Worm (Caenorhabditis elegans) whole organism, L4 larva: ENCODE data around the gene ugt-14.

ENCODE experiments used
- F49E8.2 ChIP-seq: sonication (generic microtip); optimal IDR thresholded peaks from 2 replicates; lab custom pipeline; 2016; ENCODE audit warnings: missing compliant biosample characterization, mild to moderate bottlenecking, missing genetic modification characterization, borderline replicate concordance
- ceh-62 ChIP-seq: sonication (generic microtip); optimal IDR thresholded peaks from 2 replicates; lab custom pipeline; 2017; ENCODE audit warnings: missing biosample characterization, missing genetic modification characterization
- lin-15B ChIP-seq: fragments of 150-350 bp; sonication (generic microtip); optimal IDR thresholded peaks from 3 replicates; lab custom pipeline; 2014; ENCODE audit warnings: missing biosample characterization, missing genetic modification characterization
- madf-5 ChIP-seq, 2 experiments: fragments of 200-800 bp; sonication (Bioruptor generic); IDR thresholded peaks; 2 replicates each; pipeline ENCODE4 v1.3.6; 2022; ENCODE audit warnings: missing compliant biosample characterization in 2 of 2, missing genetic modification characterization in 2 of 2
- mep-1 ChIP-seq: fragments of 150-350 bp; sonication (generic microtip); optimal IDR thresholded peaks from 3 replicates; lab custom pipeline; 2014; ENCODE audit warnings: missing biosample characterization, missing genetic modification characterization
- nhr-6 ChIP-seq: fragments of 150-350 bp; optimal IDR thresholded peaks from 2 replicates; lab custom pipeline; 2014; ENCODE audit warnings: missing biosample characterization, missing genetic modification characterization
- pha-4 ChIP-seq, 2 experiments: fragments of 150-350 bp in 1 of 2; fragments of 200-800 bp in 1 of 2; sonication (Bioruptor generic) in 1 of 2; IDR thresholded peaks in 1 of 2; optimal IDR thresholded peaks in 1 of 2; 2 replicates each; pipeline versions ENCODE4 v1.3.6 to Lab custom; 2014 to 2022; ENCODE audit warnings: missing genetic modification characterization in 2 of 2, missing genetic modification reagents in 2 of 2, missing biosample characterization in 1 of 2, missing compliant biosample characterization in 1 of 2

DNA sequence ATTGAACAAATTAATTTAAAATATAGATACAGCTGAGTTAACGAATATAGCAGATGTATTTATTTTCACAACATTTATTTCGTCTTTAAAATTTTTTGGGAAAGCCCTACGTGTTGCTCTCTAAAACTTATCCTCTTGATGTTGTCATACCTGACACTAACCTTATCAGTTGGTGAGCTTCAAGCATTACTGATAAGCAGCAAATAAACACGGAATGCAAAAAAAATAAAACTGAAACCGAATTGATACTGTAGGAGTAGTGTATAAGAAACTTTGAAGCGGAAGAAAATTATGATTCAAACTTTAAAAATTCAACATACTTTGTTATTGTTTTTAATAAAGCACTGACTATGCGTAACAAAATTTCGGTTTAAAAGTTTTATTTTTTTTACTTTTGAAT, 29.0 kb downstream of the ugt-14 start:
- no peak for TF ChIP-seq pha-4 (GFP tag; IDR thresholded peaks at IDR 0.05; lab: Robert Waterston, UW)
- TF ChIP-seq pha-4 (tag; optimal IDR thresholded peaks at IDR 0.05; lab: Kevin White, UChicago) = no peak
- TF ChIP-seq madf-5 (GFP tag; IDR thresholded peaks at IDR 0.05; lab: Robert Waterston, UW) = no peak
- TF ChIP-seq nhr-6 (tag; lab: Kevin White, UChicago) = no peak
- no peak for TF ChIP-seq ceh-62 (tag; lab: Kevin White, UChicago)
- TF ChIP-seq F49E8.2 (tag; lab: Kevin White, UChicago) = no peak
- TF ChIP-seq lin-15B (tag; lab: Kevin White, UChicago) = no peak
- TF ChIP-seq mep-1 (tag; lab: Kevin White, UChicago) = no peak
